Fruit fly (Drosophila melanogaster) whole organism, embryonic: ENCODE results near the gene RhoGAP19D.

Experiments
- Antp ChIP-seq: fragments of 200-800 bp; sonication (Bioruptor generic); optimal IDR thresholded peaks from 3 replicates; lab custom pipeline; 2016; ENCODE audit warnings: missing biosample characterization, missing genetic modification characterization
- BtbVII ChIP-seq: fragments of 200-800 bp; sonication (Bioruptor generic); optimal IDR thresholded peaks from 3 replicates; lab custom pipeline; 2017; ENCODE audit warnings: missing biosample characterization, mild to moderate bottlenecking, missing genetic modification characterization
- CG10147 ChIP-seq: fragments of 200-800 bp; sonication (Bioruptor generic); optimal IDR thresholded peaks from 2 replicates; lab custom pipeline; 2019; ENCODE audit warnings: missing biosample characterization, mild to moderate bottlenecking, missing genetic modification characterization, moderate library complexity
- CG10274 ChIP-seq: fragments of 200-800 bp; sonication (Bioruptor generic); optimal IDR thresholded peaks from 3 replicates; lab custom pipeline; 2017; ENCODE audit warnings: missing biosample characterization, mild to moderate bottlenecking, missing genetic modification characterization
- CG10431 ChIP-seq: fragments of 200-800 bp; sonication (Bioruptor generic); optimal IDR thresholded peaks from 3 replicates; lab custom pipeline; 2018; ENCODE audit warnings: missing biosample characterization, mild to moderate bottlenecking, missing genetic modification characterization
- CG10654 ChIP-seq: fragments of 200-800 bp; sonication (Bioruptor generic); optimal IDR thresholded peaks from 2 replicates; lab custom pipeline; 2016; ENCODE audit warnings: missing biosample characterization, missing genetic modification characterization
- CG11085 ChIP-seq: fragments of 200-800 bp; sonication (Bioruptor generic); IDR thresholded peaks from 2 replicates; pipeline ENCODE4 v1.3.6; 2022; ENCODE audit warnings: missing biosample characterization, missing genetic modification characterization
- CG14441 ChIP-seq: fragments of 200-800 bp; sonication (Bioruptor generic); IDR thresholded peaks from 2 replicates; pipeline ENCODE4 v1.3.6; 2022; ENCODE audit warnings: missing biosample characterization, missing genetic modification characterization
- CG15479 ChIP-seq: fragments of 200-800 bp; sonication (Bioruptor generic); optimal IDR thresholded peaks from 3 replicates; lab custom pipeline; 2019; ENCODE audit warnings: missing biosample characterization, mild to moderate bottlenecking, missing genetic modification characterization, moderate library complexity
- CG15601 ChIP-seq: fragments of 200-800 bp; sonication (Bioruptor generic); optimal IDR thresholded peaks from 3 replicates; lab custom pipeline; 2019; ENCODE audit warnings: missing biosample characterization, mild to moderate bottlenecking, missing genetic modification characterization, moderate library complexity
- CG1602 ChIP-seq: fragments of 200-800 bp; sonication (Bioruptor generic); optimal IDR thresholded peaks from 3 replicates; lab custom pipeline; 2016; ENCODE audit warnings: missing biosample characterization, missing genetic modification characterization
- CG2678 ChIP-seq: fragments of 200-800 bp; sonication (Bioruptor generic); optimal IDR thresholded peaks from 3 replicates; lab custom pipeline; 2019; ENCODE audit warnings: missing biosample characterization, mild to moderate bottlenecking, missing genetic modification characterization, moderate library complexity
- CG31365 ChIP-seq: fragments of 200-800 bp; sonication (Bioruptor generic); optimal IDR thresholded peaks from 2 replicates; lab custom pipeline; 2018; ENCODE audit warnings: missing biosample characterization, mild to moderate bottlenecking, missing genetic modification characterization
- CG3995 ChIP-seq: fragments of 200-800 bp; sonication (Bioruptor generic); optimal IDR thresholded peaks from 3 replicates; lab custom pipeline; 2016; ENCODE audit warnings: missing biosample characterization, missing genetic modification characterization
- CG42726 ChIP-seq: fragments of 200-800 bp; sonication (Bioruptor generic); IDR thresholded peaks from 2 replicates; pipeline ENCODE4 v1.3.6; 2022; ENCODE audit warnings: missing biosample characterization, missing genetic modification characterization; ENCODE audit not compliant: partially characterized antibody
- CG4404 ChIP-seq: fragments of 200-800 bp; sonication (Bioruptor generic); IDR thresholded peaks from 2 replicates; pipeline ENCODE4 v1.3.6; 2022; ENCODE audit warnings: missing biosample characterization, missing genetic modification characterization
- CG4730 ChIP-seq: fragments of 200-800 bp; sonication (Bioruptor generic); IDR thresholded peaks from 2 replicates; pipeline ENCODE4 v1.3.6; 2022; ENCODE audit warnings: missing biosample characterization, missing genetic modification characterization
- CG6791 ChIP-seq: fragments of 200-800 bp; sonication (Bioruptor generic); IDR thresholded peaks from 3 replicates; pipeline ENCODE4 v1.3.6; 2022; ENCODE audit warnings: missing biosample characterization, missing genetic modification characterization; ENCODE audit not compliant: partially characterized antibody
- CG6813 ChIP-seq: fragments of 200-800 bp; sonication (Bioruptor generic); optimal IDR thresholded peaks from 2 replicates; lab custom pipeline; 2017; ENCODE audit warnings: missing biosample characterization, missing genetic modification characterization, mild to moderate bottlenecking, moderate library complexity, missing genetic modification reagents
- CG7786 ChIP-seq: fragments of 200-800 bp; sonication (Bioruptor generic); optimal IDR thresholded peaks from 2 replicates; lab custom pipeline; 2016; ENCODE audit warnings: missing biosample characterization, missing genetic modification characterization
- CG8290 ChIP-seq, 3 experiments: fragments of 200-800 bp; sonication (Bioruptor generic); optimal IDR thresholded peaks; 2 replicates each; lab custom pipeline; 2016 to 2019; ENCODE audit warnings: missing biosample characterization in 3 of 3, missing genetic modification characterization in 3 of 3, mild to moderate bottlenecking in 2 of 3, moderate library complexity in 1 of 3
- CG9609 ChIP-seq: fragments of 200-800 bp; sonication (Bioruptor generic); optimal IDR thresholded peaks from 3 replicates; lab custom pipeline; 2016; ENCODE audit warnings: missing biosample characterization, missing genetic modification characterization
- CG9876 ChIP-seq: fragments of 200-800 bp; sonication (Bioruptor generic); optimal IDR thresholded peaks from 2 replicates; lab custom pipeline; 2016; ENCODE audit warnings: missing biosample characterization, missing genetic modification characterization
- D19B ChIP-seq: fragments of 200-800 bp; sonication (Bioruptor generic); optimal IDR thresholded peaks from 2 replicates; lab custom pipeline; 2017; ENCODE audit warnings: missing biosample characterization, mild to moderate bottlenecking, missing genetic modification characterization
- Dfd ChIP-seq, 2 experiments: fragments of >200 bp; optimal IDR thresholded peaks; 2 replicates each; lab custom pipeline; 2017; ENCODE audit warnings: missing biosample characterization in 2 of 2, missing genetic modification characterization in 2 of 2
- Doc2 ChIP-seq: fragments of 200-800 bp; sonication (Bioruptor generic); IDR thresholded peaks from 2 replicates; pipeline ENCODE4 v1.3.6; 2022; ENCODE audit warnings: missing biosample characterization, missing genetic modification characterization
- Elba2 ChIP-seq: fragments of 200-800 bp; sonication (Bioruptor generic); optimal IDR thresholded peaks from 3 replicates; lab custom pipeline; 2016; ENCODE audit warnings: missing biosample characterization, missing genetic modification characterization
- HHEX ChIP-seq: fragments of 200-800 bp; sonication (Bioruptor generic); optimal IDR thresholded peaks from 3 replicates; lab custom pipeline; 2017; ENCODE audit warnings: missing biosample characterization, mild to moderate bottlenecking, missing genetic modification characterization, missing genetic modification reagents
- Lhr ChIP-seq: fragments of 200-800 bp; sonication (Bioruptor generic); optimal IDR thresholded peaks from 3 replicates; lab custom pipeline; 2017; ENCODE audit warnings: mild to moderate bottlenecking, missing biosample characterization, missing genetic modification reagents, missing genetic modification characterization
- Mrtf ChIP-seq: fragments of 200-800 bp; sonication (Bioruptor generic); IDR thresholded peaks from 3 replicates; pipeline ENCODE4 v1.3.6; 2022; ENCODE audit warnings: missing biosample characterization, missing genetic modification characterization
- NC2β ChIP-seq: fragments of 200-800 bp; sonication (Bioruptor generic); optimal IDR thresholded peaks from 2 replicates; lab custom pipeline; 2016; ENCODE audit warnings: missing biosample characterization, missing genetic modification characterization
- Neu2 ChIP-seq: fragments of 200-800 bp; sonication (Bioruptor generic); optimal IDR thresholded peaks from 3 replicates; lab custom pipeline; 2016; ENCODE audit warnings: missing biosample characterization, missing genetic modification characterization, borderline replicate concordance
- Sry-δ ChIP-seq: fragments of 200-800 bp; sonication (Bioruptor generic); optimal IDR thresholded peaks from 2 replicates; lab custom pipeline; 2016; ENCODE audit warnings: missing biosample characterization, missing genetic modification characterization
- caup ChIP-seq: fragments of 200-800 bp; sonication (Bioruptor generic); optimal IDR thresholded peaks from 3 replicates; lab custom pipeline; 2017; ENCODE audit warnings: missing biosample characterization, mild to moderate bottlenecking, missing genetic modification characterization, moderate library complexity; ENCODE audit not compliant: severe bottlenecking
- cg ChIP-seq: fragments of 200-800 bp; sonication (Bioruptor generic); optimal IDR thresholded peaks from 3 replicates; lab custom pipeline; 2019; ENCODE audit warnings: missing biosample characterization, mild to moderate bottlenecking, missing genetic modification characterization, moderate library complexity
- corto ChIP-seq: fragments of 200-800 bp; sonication (Bioruptor generic); optimal IDR thresholded peaks from 2 replicates; lab custom pipeline; 2016; ENCODE audit warnings: missing biosample characterization, mild to moderate bottlenecking, missing genetic modification characterization, moderate library complexity
- crol ChIP-seq: fragments of 200-800 bp; sonication (Bioruptor generic); IDR thresholded peaks from 2 replicates; pipeline ENCODE4 v1.3.6; 2022; ENCODE audit warnings: missing biosample characterization, missing genetic modification characterization
- dati ChIP-seq: fragments of 200-800 bp; sonication (Bioruptor generic); IDR thresholded peaks from 2 replicates; pipeline ENCODE4 v1.3.6; 2022; ENCODE audit warnings: missing biosample characterization, missing genetic modification characterization
- fd3F ChIP-seq: fragments of 200-800 bp; sonication (Bioruptor generic); optimal IDR thresholded peaks from 2 replicates; lab custom pipeline; 2018; ENCODE audit warnings: missing biosample characterization, mild to moderate bottlenecking, missing genetic modification characterization, moderate library complexity
- gcm ChIP-seq: fragments of 200-800 bp; sonication (Bioruptor generic); optimal IDR thresholded peaks from 2 replicates; lab custom pipeline; 2019; ENCODE audit warnings: missing biosample characterization, mild to moderate bottlenecking, missing genetic modification characterization, moderate library complexity
- grn ChIP-seq: fragments of 200-800 bp; sonication (Bioruptor generic); optimal IDR thresholded peaks from 3 replicates; lab custom pipeline; 2017; ENCODE audit warnings: missing biosample characterization, missing genetic modification characterization
- gt ChIP-seq: fragments of 200-800 bp; sonication (Bioruptor generic); IDR thresholded peaks from 2 replicates; pipeline ENCODE4 v1.3.6; 2022; ENCODE audit warnings: missing biosample characterization, missing genetic modification characterization
- hth ChIP-seq: fragments of >200 bp; optimal IDR thresholded peaks from 2 replicates; lab custom pipeline; 2017; ENCODE audit warnings: inconsistent platforms
- jing ChIP-seq: fragments of 200-800 bp; sonication (Bioruptor generic); optimal IDR thresholded peaks from 2 replicates; lab custom pipeline; 2018; ENCODE audit warnings: missing biosample characterization, mild to moderate bottlenecking, missing genetic modification characterization
- kay ChIP-seq: fragments of 200-800 bp; sonication (Bioruptor generic); optimal IDR thresholded peaks from 2 replicates; lab custom pipeline; 2016; ENCODE audit warnings: missing biosample characterization, missing genetic modification characterization
- mam ChIP-seq: fragments of 200-800 bp; sonication (Bioruptor generic); optimal IDR thresholded peaks from 3 replicates; lab custom pipeline; 2016; ENCODE audit warnings: missing biosample characterization, missing genetic modification characterization
- psq ChIP-seq: fragments of 200-800 bp; sonication (Bioruptor generic); optimal IDR thresholded peaks from 2 replicates; lab custom pipeline; 2017; ENCODE audit warnings: missing biosample characterization, missing genetic modification characterization
- sens ChIP-seq: fragments of 200-800 bp; sonication (Bioruptor generic); peaks from one replicate; lab custom pipeline; 2016; ENCODE audit warnings: missing biosample characterization, missing genetic modification characterization
- tio ChIP-seq: fragments of 200-800 bp; sonication (Bioruptor generic); optimal IDR thresholded peaks from 2 replicates; lab custom pipeline; 2017; ENCODE audit warnings: missing biosample characterization, missing genetic modification characterization, inconsistent platforms
- vvl ChIP-seq: fragments of 200-800 bp; sonication (Bioruptor generic); IDR thresholded peaks from 2 replicates; pipeline ENCODE4 v1.3.6; 2022; ENCODE audit warnings: missing biosample characterization, missing genetic modification characterization
- zfh2 ChIP-seq: fragments of 200-800 bp; sonication (Bioruptor generic); optimal IDR thresholded peaks from 2 replicates; lab custom pipeline; 2016; ENCODE audit warnings: missing biosample characterization, missing genetic modification characterization

Gene RhoGAP19D

DNA sequence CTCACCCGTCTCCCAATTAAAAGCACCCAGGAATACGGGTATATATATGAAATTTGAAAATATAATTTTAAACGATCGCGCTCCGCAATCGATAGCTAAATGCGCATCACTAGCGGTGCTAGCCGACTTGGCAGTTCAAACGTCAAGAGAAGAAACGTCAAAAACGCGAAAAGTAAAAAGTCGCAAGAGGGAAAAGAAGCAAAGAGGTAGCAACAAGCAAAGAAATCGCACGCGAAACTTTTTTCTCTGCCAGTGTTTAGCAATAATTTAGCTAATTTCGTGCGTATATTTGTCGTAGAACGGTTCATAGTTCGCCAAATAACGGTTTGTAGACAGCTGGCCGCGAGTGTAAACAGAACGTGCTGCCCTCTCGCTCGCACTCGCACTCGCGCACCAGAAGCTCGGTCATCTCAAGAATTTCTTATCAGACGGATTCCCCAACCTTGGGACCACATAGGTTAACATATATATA is 924 bp upstream of the RhoGAP19D start, which contains the start of gene CG1812 (continued):
- TF ChIP-seq CG15479 (GFP tag; lab: Kevin White, UChicago) (no peak), mam (GFP tag; lab: Kevin White, UChicago) (peak; percentile 46), CG8290 (GFP tag; optimal IDR thresholded peaks at IDR 0.05; lab: Kevin White, UChicago) (no peak), CG8290 (tag; optimal IDR thresholded peaks at IDR 0.05; lab: Kevin White, UChicago) (peak in 1 of 2 experiments; percentile 66), BtbVII (GFP tag; lab: Kevin White, UChicago) (peak; percentile 5), CG10274 (GFP tag; lab: Kevin White, UChicago) (no peak), vvl (GFP tag; lab: Robert Waterston, UW) (peak; percentile 68), tio (GFP tag; lab: Kevin White, UChicago) (no peak), crol (GFP tag; lab: Robert Waterston, UW) (no peak), D19B (GFP tag; lab: Kevin White, UChicago) (no peak), CG7786 (GFP tag; lab: Kevin White, UChicago) (peak; percentile 30), CG1602 (GFP tag; lab: Kevin White, UChicago) (no peak), CG4730 (GFP tag; lab: Robert Waterston, UW) (no peak), sens (GFP tag; lab: Kevin White, UChicago) (peak; percentile 90), CG42726 (no peak), kay (GFP tag; lab: Kevin White, UChicago) (peak; percentile 47), Dfd (GFP tag; optimal IDR thresholded peaks at IDR 0.05; lab: Kevin White, UChicago) (no peak), CG31365 (tag; lab: Kevin White, UChicago) (no peak), CG9609 (GFP tag; lab: Kevin White, UChicago) (no peak), CG6813 (GFP tag; lab: Kevin White, UChicago) (no peak), zfh2 (GFP tag; lab: Kevin White, UChicago) (no peak), Elba2 (no peak), HHEX (GFP tag; lab: Kevin White, UChicago) (peak; percentile 28), grn (GFP tag; lab: Kevin White, UChicago) (no peak), gcm (GFP tag; lab: Kevin White, UChicago) (no peak), dati (GFP tag; lab: Robert Waterston, UW) (no peak), CG10654 (no peak), Doc2 (GFP tag; lab: Robert Waterston, UW) (no peak), gt (GFP tag; lab: Robert Waterston, UW) (no peak), psq (peak; percentile 66), cg (GFP tag; lab: Kevin White, UChicago) (no peak), CG9876 (GFP tag; lab: Kevin White, UChicago) (no peak), CG10431 (GFP tag; lab: Kevin White, UChicago) (no peak), CG3995 (GFP tag; lab: Kevin White, UChicago) (no peak), CG2678 (tag; lab: Kevin White, UChicago) (peak; percentile 44), Lhr (no peak), fd3F (GFP tag; lab: Kevin White, UChicago) (no peak), CG6791 (no peak), jing (GFP tag; lab: Kevin White, UChicago) (no peak), Mrtf (GFP tag; lab: Robert Waterston, UW) (peak; percentile 21; the same call in 1 of the 3 replicates), Sry-δ (GFP tag; lab: Kevin White, UChicago) (peak; percentile 36), Neu2 (no peak), corto (GFP tag; lab: Kevin White, UChicago) (no peak), CG14441 (GFP tag; lab: Robert Waterston, UW) (peak; percentile 60), hth (lab: Kevin White, UChicago) (no peak), CG4404 (GFP tag; lab: Robert Waterston, UW) (no peak), CG15601 (tag; lab: Kevin White, UChicago) (no peak), NC2β (no peak), CG11085 (no peak), caup (GFP tag; lab: Kevin White, UChicago) (peak; percentile 35), Antp (GFP tag; lab: Kevin White, UChicago) (no peak), CG10147 (GFP tag; lab: Kevin White, UChicago) (no peak)
